Fruit fly (Drosophila melanogaster): ENCODE results near the gene CG6980.

- TF ChIP-seq ttk (optimal IDR thresholded peaks at IDR 0.05): no peak
- no peak for TF ChIP-seq Myc (optimal IDR thresholded peaks at IDR 0.05)
- no peak for TF ChIP-seq h (optimal IDR thresholded peaks at IDR 0.05)
- TF ChIP-seq insv (optimal IDR thresholded peaks at IDR 0.05): no peak
- TF ChIP-seq psq (optimal IDR thresholded peaks at IDR 0.05): no peak
These were observed 20.8 kb downstream of the CG6980 start, which contains the start of gene RabX4 for dm6 chr3R:24828234-24828633.

All from Kc167 (cell line).